Worm (Caenorhabditis elegans) whole organism, mixed stage, embryonic: ENCODE data around the gene cls-1.

Experiments
- ces-1 ChIP-seq: fragments of 150-350 bp; optimal IDR thresholded peaks from 2 replicates; lab custom pipeline; 2014; ENCODE audit warnings: missing biosample characterization, missing genetic modification reagents, missing genetic modification characterization
- nhr-12 ChIP-seq: fragments of 150-350 bp; optimal IDR thresholded peaks from 2 replicates; lab custom pipeline; 2014; ENCODE audit warnings: missing biosample characterization, missing genetic modification characterization
- nhr-2 ChIP-seq: fragments of 150-350 bp; optimal IDR thresholded peaks from 2 replicates; lab custom pipeline; 2014; ENCODE audit warnings: missing biosample characterization, missing genetic modification characterization
- nhr-28 ChIP-seq: fragments of 150-350 bp; optimal IDR thresholded peaks from 2 replicates; lab custom pipeline; 2014; ENCODE audit warnings: missing biosample characterization, missing genetic modification characterization
- pha-4 ChIP-seq: fragments of 150-350 bp; optimal IDR thresholded peaks from 2 replicates; lab custom pipeline; 2018; ENCODE audit warnings: missing biosample characterization, missing genetic modification reagents, missing genetic modification characterization
- sem-2 ChIP-seq: fragments of 200-800 bp; sonication (Bioruptor generic); optimal IDR thresholded peaks from 2 replicates; lab custom pipeline; 2018; ENCODE audit warnings: mild to moderate bottlenecking, missing genetic modification characterization, missing compliant biosample characterization
- snpc-4 ChIP-seq: fragments of 150-350 bp; optimal IDR thresholded peaks from 2 replicates; lab custom pipeline; 2014; ENCODE audit warnings: missing biosample characterization, missing genetic modification characterization
- tbx-8 ChIP-seq: fragments of 200-800 bp; sonication (Bioruptor generic); optimal IDR thresholded peaks from 2 replicates; lab custom pipeline; 2018; ENCODE audit warnings: mild to moderate bottlenecking, missing genetic modification characterization, moderate library complexity, missing compliant biosample characterization

ce11 chrIII:7508128-7508635, at the start of gene cls-1:
- TF ChIP-seq sem-2 (no peak), ces-1 (no peak), nhr-28 (tag; lab: Kevin White, UChicago) (no peak), tbx-8 (GFP tag; lab: Kevin White, UChicago) (no peak), snpc-4 (tag; lab: Kevin White, UChicago) (no peak), nhr-2 (no peak), pha-4 (no peak), nhr-12 (no peak)
